Worm (Caenorhabditis elegans) whole organism, L1 larva: ENCODE data around the gene dhs-31.

Experiments
- F16B12.6 ChIP-seq: fragments of 150-350 bp; optimal IDR thresholded peaks from 2 replicates; lab custom pipeline; 2014; ENCODE audit warnings: missing biosample characterization, missing genetic modification characterization
- alr-1 ChIP-seq: fragments of 200-800 bp; sonication (Bioruptor generic); optimal IDR thresholded peaks from 2 replicates; lab custom pipeline; 2018; ENCODE audit warnings: borderline replicate concordance, mild to moderate bottlenecking, missing genetic modification characterization, missing compliant biosample characterization
- ceh-63 ChIP-seq: fragments of 200-800 bp; sonication (Bioruptor generic); optimal IDR thresholded peaks from 2 replicates; lab custom pipeline; 2018; ENCODE audit warnings: mild to moderate bottlenecking, missing genetic modification characterization, missing compliant biosample characterization
- ceh-82 ChIP-seq, 3 experiments: fragments of 150-350 bp in 1 of 3; sonication (generic microtip) in 2 of 3; optimal IDR thresholded peaks; 2 replicates each; lab custom pipeline; 2014 to 2017; ENCODE audit warnings: missing biosample characterization in 3 of 3, missing genetic modification characterization in 3 of 3
- ceh-88 ChIP-seq: fragments of 200-800 bp; sonication (Bioruptor generic); IDR thresholded peaks from 2 replicates; pipeline ENCODE4 v1.3.6; 2022; ENCODE audit warnings: missing genetic modification characterization, missing compliant biosample characterization
- ceh-90 ChIP-seq: sonication (generic microtip); optimal IDR thresholded peaks from 2 replicates; lab custom pipeline; 2016; ENCODE audit warnings: missing genetic modification characterization, missing compliant biosample characterization
- dpl-1 ChIP-seq, 3 experiments: fragments of 150-350 bp in 2 of 3; sonication (generic microtip) in 1 of 3; optimal IDR thresholded peaks; 2 replicates each; lab custom pipeline; 2014 to 2017; ENCODE audit warnings: missing biosample characterization in 3 of 3, missing genetic modification characterization in 3 of 3, missing genetic modification reagents in 3 of 3
- dsc-1 ChIP-seq: sonication (generic microtip); optimal IDR thresholded peaks from 2 replicates; lab custom pipeline; 2016; ENCODE audit warnings: mild to moderate bottlenecking, missing genetic modification characterization, missing compliant biosample characterization
- efl-1 ChIP-seq, 4 experiments: fragments of 150-350 bp; optimal IDR thresholded peaks in 3 of 4; peaks in 1 of 4; 1 replicate in 1 of 4; 2 replicates in 3 of 4; lab custom pipeline; 2014; ENCODE audit warnings: missing biosample characterization in 2 of 4, missing genetic modification characterization in 2 of 4, missing genetic modification reagents in 2 of 4
- egl-13 ChIP-seq: sonication (generic microtip); optimal IDR thresholded peaks from 2 replicates; lab custom pipeline; 2016; ENCODE audit warnings: missing genotype, missing genetic modification reagents, missing genetic modification characterization, missing compliant biosample characterization
- egl-27 ChIP-seq, 2 experiments: fragments of 150-350 bp in 1 of 2; sonication (generic microtip); optimal IDR thresholded peaks; 3 replicates each; lab custom pipeline; 2017 to 2018; ENCODE audit warnings: missing biosample characterization in 2 of 2, missing genetic modification characterization in 2 of 2, missing genetic modification reagents in 2 of 2
- elt-2 ChIP-seq: sonication (generic microtip); optimal IDR thresholded peaks from 2 replicates; lab custom pipeline; 2016; ENCODE audit warnings: missing genetic modification characterization, mild to moderate bottlenecking, inconsistent platforms, missing compliant biosample characterization, missing genetic modification reagents
- elt-3 ChIP-seq, 6 experiments: fragments of 150-350 bp in 1 of 6; sonication (generic microtip); optimal IDR thresholded peaks; 2 replicates each; lab custom pipeline; 2017 to 2018; ENCODE audit warnings: missing biosample characterization in 6 of 6, missing genetic modification characterization in 6 of 6, inconsistent platforms in 1 of 6
- ets-5 ChIP-seq: fragments of 200-800 bp; sonication (Bioruptor generic); IDR thresholded peaks from 2 replicates; pipeline ENCODE4 v1.3.6; 2022; ENCODE audit warnings: missing genetic modification characterization, missing compliant biosample characterization
- fkh-10 ChIP-seq: sonication (generic microtip); optimal IDR thresholded peaks from 2 replicates; lab custom pipeline; 2017; ENCODE audit warnings: missing biosample characterization, missing genetic modification reagents, missing genetic modification characterization
- fkh-4 ChIP-seq: sonication (generic microtip); optimal IDR thresholded peaks from 2 replicates; lab custom pipeline; 2016; ENCODE audit warnings: missing compliant biosample characterization, missing genetic modification characterization, borderline replicate concordance
- fkh-8 ChIP-seq: sonication (generic microtip); optimal IDR thresholded peaks from 2 replicates; lab custom pipeline; 2016; ENCODE audit warnings: mild to moderate bottlenecking, missing genetic modification characterization, missing compliant biosample characterization
- grh-1 ChIP-seq: fragments of 200-800 bp; sonication (Bioruptor generic); IDR thresholded peaks from 2 replicates; pipeline ENCODE4 v1.3.6; 2022; ENCODE audit warnings: missing genetic modification reagents, missing genetic modification characterization, missing compliant biosample characterization
- irx-1 ChIP-seq: sonication (generic microtip); optimal IDR thresholded peaks from 2 replicates; lab custom pipeline; 2016; ENCODE audit warnings: missing genetic modification characterization, missing compliant biosample characterization
- lin-14 ChIP-seq: fragments of 200-800 bp; sonication (Bioruptor generic); optimal IDR thresholded peaks from 2 replicates; lab custom pipeline; 2018; ENCODE audit warnings: mild to moderate bottlenecking, missing genetic modification characterization, moderate library complexity, missing compliant biosample characterization
- lin-35 ChIP-seq, 2 experiments: fragments of 150-350 bp; optimal IDR thresholded peaks; 2 replicates each; lab custom pipeline; 2014; ENCODE audit warnings: missing biosample characterization in 2 of 2, missing genetic modification characterization in 2 of 2, missing genetic modification reagents in 2 of 2
- lir-3 ChIP-seq: sonication (generic microtip); optimal IDR thresholded peaks from 2 replicates; lab custom pipeline; 2016; ENCODE audit warnings: mild to moderate bottlenecking, missing genetic modification characterization, moderate library complexity, missing compliant biosample characterization; ENCODE audit not compliant: poor library complexity
- lsy-2 ChIP-seq, 2 experiments: fragments of 150-350 bp; optimal IDR thresholded peaks; 2 replicates each; lab custom pipeline; 2014; ENCODE audit warnings: missing biosample characterization in 2 of 2, missing genetic modification characterization in 2 of 2
- mef-2 ChIP-seq: fragments of 150-350 bp; optimal IDR thresholded peaks from 2 replicates; lab custom pipeline; 2014; ENCODE audit warnings: missing biosample characterization, missing genetic modification characterization
- nhr-20 ChIP-seq: sonication (generic microtip); optimal IDR thresholded peaks from 2 replicates; lab custom pipeline; 2016; ENCODE audit warnings: mild to moderate bottlenecking, missing genetic modification characterization, missing compliant biosample characterization
- nhr-28 ChIP-seq: fragments of 150-350 bp; optimal IDR thresholded peaks from 2 replicates; lab custom pipeline; 2014; ENCODE audit warnings: missing biosample characterization, missing genetic modification characterization
- nhr-47 ChIP-seq: sonication (generic microtip); optimal IDR thresholded peaks from 2 replicates; lab custom pipeline; 2016; ENCODE audit warnings: mild to moderate bottlenecking, missing genetic modification characterization, moderate library complexity, missing compliant biosample characterization
- nhr-71 ChIP-seq: sonication (generic microtip); optimal IDR thresholded peaks from 2 replicates; lab custom pipeline; 2016; ENCODE audit warnings: mild to moderate bottlenecking, missing genetic modification characterization, moderate library complexity, missing compliant biosample characterization
- nhr-77 ChIP-seq: fragments of 150-350 bp; optimal IDR thresholded peaks from 2 replicates; lab custom pipeline; 2014; ENCODE audit warnings: missing biosample characterization, missing genetic modification characterization
- pag-3 ChIP-seq: sonication (generic microtip); optimal IDR thresholded peaks from 2 replicates; lab custom pipeline; 2017; ENCODE audit warnings: missing genetic modification characterization, mild to moderate bottlenecking, missing compliant biosample characterization, antibody characterized with exemption, borderline replicate concordance; ENCODE audit not compliant: insufficient read depth
- snpc-4 ChIP-seq: fragments of 150-350 bp; optimal IDR thresholded peaks from 2 replicates; lab custom pipeline; 2014; ENCODE audit warnings: missing biosample characterization, missing genetic modification characterization
- sox-4 ChIP-seq: sonication (generic microtip); optimal IDR thresholded peaks from 2 replicates; lab custom pipeline; 2016; ENCODE audit warnings: missing genetic modification characterization, missing compliant biosample characterization
- sup-37 ChIP-seq: fragments of 200-800 bp; sonication (Bioruptor generic); optimal IDR thresholded peaks from 2 replicates; lab custom pipeline; 2018; ENCODE audit warnings: mild to moderate bottlenecking, missing genetic modification characterization, missing compliant biosample characterization
- swsn-7 ChIP-seq: sonication (generic microtip); optimal IDR thresholded peaks from 2 replicates; lab custom pipeline; 2016; ENCODE audit warnings: missing genetic modification characterization, missing compliant biosample characterization
- tbx-2 ChIP-seq: sonication (generic microtip); optimal IDR thresholded peaks from 2 replicates; lab custom pipeline; 2016; ENCODE audit warnings: missing genetic modification characterization, missing compliant biosample characterization
- unc-86 ChIP-seq: sonication (generic microtip); optimal IDR thresholded peaks from 2 replicates; lab custom pipeline; 2016; ENCODE audit warnings: missing genetic modification characterization, missing compliant biosample characterization
- unc-98 ChIP-seq: fragments of 200-800 bp; sonication (Bioruptor generic); IDR thresholded peaks from 2 replicates; pipeline ENCODE4 v1.3.6; 2022; ENCODE audit warnings: missing genetic modification characterization, missing compliant biosample characterization
- xbp-1 ChIP-seq: sonication (generic microtip); optimal IDR thresholded peaks from 2 replicates; lab custom pipeline; 2016; ENCODE audit warnings: missing genetic modification characterization, missing compliant biosample characterization
- zip-4 ChIP-seq: fragments of 200-800 bp; sonication (Bioruptor generic); optimal IDR thresholded peaks from 2 replicates; lab custom pipeline; 2018; ENCODE audit warnings: mild to moderate bottlenecking, missing genetic modification characterization, moderate library complexity, missing compliant biosample characterization
- ztf-11 ChIP-seq, 2 experiments: sonication (generic microtip); optimal IDR thresholded peaks; 2 replicates each; lab custom pipeline; 2016 to 2017; ENCODE audit warnings: missing genetic modification characterization in 2 of 2, missing biosample characterization in 1 of 2, missing compliant biosample characterization in 1 of 2

dhs-31 gene

ce11 chrIV:10063941-10064340 is 23.2 kb upstream of the dhs-31 start:
- TF ChIP-seq efl-1 (optimal IDR thresholded peaks at IDR 0.05; lab: Kevin White, UChicago) (no peak), efl-1 (GFP tag; optimal IDR thresholded peaks at IDR 0.05 in 1 of 2; lab: Kevin White, UChicago) (peak in 1 of 2 experiments; percentile 68), xbp-1 (tag; lab: Kevin White, UChicago) (no peak), snpc-4 (tag; lab: Kevin White, UChicago) (no peak), ceh-88 (GFP tag; lab: Robert Waterston, UW) (no peak), alr-1 (tag; lab: Kevin White, UChicago) (no peak), ceh-63 (GFP tag; lab: Kevin White, UChicago) (no peak), dsc-1 (tag; lab: Kevin White, UChicago) (peak; percentile 82)
- TF ChIP-seq, all 84 proteins: peak for 2

DNA sequence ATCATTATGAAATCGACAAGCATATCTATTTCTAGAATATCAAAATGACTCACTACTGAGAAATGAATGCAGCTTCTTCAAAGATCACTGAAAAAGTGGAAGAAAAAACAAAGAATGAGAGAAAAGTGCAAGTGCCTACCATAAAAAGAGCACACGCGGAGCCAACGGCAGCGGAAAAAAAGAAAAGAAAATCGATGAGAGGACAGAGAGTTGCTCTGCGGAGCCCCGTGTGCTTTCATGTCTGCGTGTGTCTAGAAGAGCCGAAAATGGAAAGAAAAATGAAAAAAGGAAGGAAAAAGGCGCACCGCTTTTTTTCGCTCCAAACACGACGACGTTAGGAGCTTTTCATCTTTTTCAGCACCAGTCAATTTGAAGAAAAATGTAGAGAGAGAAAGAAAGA is 22.0 kb upstream of the dhs-31 start, which contains the start of gene ipla-7:
TSS of gene ipla-7 (minus strand) at position 122 of the 400 bp plus-strand sequence.
- TF ChIP-seq grh-1 (GFP tag; lab: Robert Waterston, UW) (no peak), nhr-71 (tag; lab: Kevin White, UChicago) (peak; percentile 51), ztf-11 (tag; optimal IDR thresholded peaks at IDR 0.05; lab: Kevin White, UChicago) (no peak), ceh-90 (tag; lab: Kevin White, UChicago) (no peak), nhr-20 (tag; lab: Kevin White, UChicago) (no peak), lin-14 (GFP tag; lab: Kevin White, UChicago) (peak; percentile 80), elt-3 (tag; optimal IDR thresholded peaks at IDR 0.05; lab: Kevin White, UChicago) (no peak), lsy-2 (tag; optimal IDR thresholded peaks at IDR 0.05; lab: Kevin White, UChicago) (peak in 1 of 2 experiments; percentile 28), dpl-1 (GFP tag; optimal IDR thresholded peaks at IDR 0.05; lab: Kevin White, UChicago) (peak in 1 of 3 experiments; percentile 20), tbx-2 (tag; lab: Kevin White, UChicago) (peak; percentile 7), fkh-10 (GFP tag; lab: Kevin White, UChicago) (peak; percentile 16), efl-1 (optimal IDR thresholded peaks at IDR 0.05; lab: Kevin White, UChicago) (peak in 1 of 2 experiments; percentile 5), efl-1 (GFP tag; optimal IDR thresholded peaks at IDR 0.05 in 1 of 2; lab: Kevin White, UChicago) (peak in 1 of 2 experiments; percentile 82), sup-37 (GFP tag; lab: Kevin White, UChicago) (no peak), dsc-1 (tag; lab: Kevin White, UChicago) (no peak), irx-1 (tag; lab: Kevin White, UChicago) (no peak), ets-5 (GFP tag; lab: Robert Waterston, UW) (no peak), fkh-4 (no peak), unc-98 (no peak), pag-3 (no peak), nhr-77 (tag; lab: Kevin White, UChicago) (no peak), egl-13 (tag; lab: Kevin White, UChicago) (peak; percentile 7), swsn-7 (tag; lab: Kevin White, UChicago) (peak; percentile 20), unc-86 (tag; lab: Kevin White, UChicago) (peak; percentile 15), ceh-82 (tag; optimal IDR thresholded peaks at IDR 0.05; lab: Kevin White, UChicago) (peak in 1 of 3 experiments; percentile 56), fkh-8 (peak; percentile 56), lin-35 (GFP tag; optimal IDR thresholded peaks at IDR 0.05; lab: Kevin White, UChicago) (peak in 1 of 2 experiments; percentile 11), zip-4 (GFP tag; lab: Kevin White, UChicago) (no peak), sox-4 (no peak), nhr-47 (tag; lab: Kevin White, UChicago) (peak; percentile 15), nhr-28 (tag; lab: Kevin White, UChicago) (no peak)

ce11 chrIV:10060795-10061194 is 20.1 kb upstream of the dhs-31 start:
- TF ChIP-seq mef-2 (tag; lab: Kevin White, UChicago): no peak
- no peak for TF ChIP-seq tbx-2 (tag; lab: Kevin White, UChicago)
- TF ChIP-seq lir-3: no peak
- peak; percentile 53 for TF ChIP-seq elt-2 (tag; lab: Kevin White, UChicago)
- TF ChIP-seq egl-27 (tag; optimal IDR thresholded peaks at IDR 0.05; lab: Kevin White, UChicago): no peak
- TF ChIP-seq F16B12.6 (tag; lab: Kevin White, UChicago): no peak
